Worm (Caenorhabditis elegans) whole organism, L3 larva: ENCODE data around the gene F53F8.3.

Experiments used
- R02D3.7 ChIP-seq: fragments of 150-350 bp; optimal IDR thresholded peaks from 2 replicates; lab custom pipeline; 2014; ENCODE audit warnings: missing biosample characterization, missing genetic modification characterization
- ZK546.5 ChIP-seq: sonication (generic microtip); optimal IDR thresholded peaks from 2 replicates; lab custom pipeline; 2017; ENCODE audit warnings: missing biosample characterization, missing genetic modification characterization
- aly-2 ChIP-seq: fragments of 150-350 bp; optimal IDR thresholded peaks from 2 replicates; lab custom pipeline; 2014; ENCODE audit warnings: missing biosample characterization, missing genetic modification characterization
- ama-1 ChIP-seq: fragments of 150-350 bp; optimal IDR thresholded peaks from 2 replicates; lab custom pipeline; 2018
- ceh-16 ChIP-seq: sonication (generic microtip); optimal IDR thresholded peaks from 2 replicates; lab custom pipeline; 2017; ENCODE audit warnings: missing biosample characterization, missing genetic modification characterization
- ceh-28 ChIP-seq: fragments of 150-350 bp; optimal IDR thresholded peaks from 2 replicates; lab custom pipeline; 2014; ENCODE audit warnings: missing biosample characterization, missing genetic modification reagents, missing genetic modification characterization
- daf-12 ChIP-seq: fragments of 150-350 bp; optimal IDR thresholded peaks from 2 replicates; lab custom pipeline; 2014; ENCODE audit warnings: missing biosample characterization, missing genetic modification reagents, missing genetic modification characterization
- egl-27 ChIP-seq: sonication (generic microtip); optimal IDR thresholded peaks from 4 replicates; lab custom pipeline; 2017; ENCODE audit warnings: missing biosample characterization, missing genetic modification reagents, missing genetic modification characterization
- egl-5 ChIP-seq: fragments of 150-350 bp; optimal IDR thresholded peaks from 2 replicates; lab custom pipeline; 2017; ENCODE audit warnings: missing biosample characterization, missing genetic modification reagents, missing genetic modification characterization, inconsistent platforms
- elt-1 ChIP-seq: fragments of 150-350 bp; optimal IDR thresholded peaks from 2 replicates; lab custom pipeline; 2014; ENCODE audit warnings: missing biosample characterization, missing genetic modification characterization
- elt-2 ChIP-seq: sonication (generic microtip); optimal IDR thresholded peaks from 2 replicates; lab custom pipeline; 2016; ENCODE audit warnings: missing genetic modification reagents, mild to moderate bottlenecking, missing genetic modification characterization, missing compliant biosample characterization
- elt-3 ChIP-seq, 3 experiments: fragments of 150-350 bp in 1 of 3; sonication (generic microtip) in 2 of 3; optimal IDR thresholded peaks; 2 replicates in 2 of 3; 4 replicates in 1 of 3; lab custom pipeline; 2014 to 2017; ENCODE audit warnings: missing biosample characterization in 3 of 3, missing genetic modification characterization in 3 of 3
- eor-1 ChIP-seq, 2 experiments: fragments of 150-350 bp; optimal IDR thresholded peaks; 2 replicates each; lab custom pipeline; 2014 to 2018; ENCODE audit warnings: missing biosample characterization in 2 of 2, missing genetic modification characterization in 2 of 2
- fkh-10 ChIP-seq: sonication (generic microtip); optimal IDR thresholded peaks from 2 replicates; lab custom pipeline; 2017; ENCODE audit warnings: missing biosample characterization, missing genetic modification reagents, missing genetic modification characterization
- fkh-2 ChIP-seq: fragments of 150-350 bp; optimal IDR thresholded peaks from 2 replicates; lab custom pipeline; 2014; ENCODE audit warnings: missing biosample characterization, missing genetic modification reagents, missing genetic modification characterization
- fos-1 ChIP-seq: fragments of 150-350 bp; optimal IDR thresholded peaks from 2 replicates; lab custom pipeline; 2014; ENCODE audit warnings: missing biosample characterization, missing genetic modification characterization
- jun-1 ChIP-seq: fragments of 150-350 bp; optimal IDR thresholded peaks from 2 replicates; lab custom pipeline; 2014; ENCODE audit warnings: missing biosample characterization, missing genetic modification reagents, missing genetic modification characterization
- lin-15B ChIP-seq: fragments of 150-350 bp; optimal IDR thresholded peaks from 2 replicates; lab custom pipeline; 2014; ENCODE audit warnings: missing biosample characterization, missing genetic modification characterization
- lsy-12 ChIP-seq: sonication (generic microtip); optimal IDR thresholded peaks from 2 replicates; lab custom pipeline; 2016; ENCODE audit warnings: mild to moderate bottlenecking, missing genetic modification characterization, missing compliant biosample characterization
- mdl-1 ChIP-seq: fragments of 150-350 bp; optimal IDR thresholded peaks from 2 replicates; lab custom pipeline; 2014; ENCODE audit warnings: missing biosample characterization, missing genetic modification characterization
- mml-1 ChIP-seq: fragments of 150-350 bp; sonication (generic microtip); optimal IDR thresholded peaks from 3 replicates; lab custom pipeline; 2014; ENCODE audit warnings: missing biosample characterization, missing genetic modification characterization
- nfya-1 ChIP-seq: sonication (generic microtip); optimal IDR thresholded peaks from 2 replicates; lab custom pipeline; 2017; ENCODE audit warnings: missing genetic modification characterization, mild to moderate bottlenecking, missing compliant biosample characterization, antibody characterized with exemption, moderate library complexity; ENCODE audit not compliant: insufficient read depth
- nhr-11 ChIP-seq: fragments of 150-350 bp; optimal IDR thresholded peaks from 2 replicates; lab custom pipeline; 2014; ENCODE audit warnings: missing biosample characterization, missing genetic modification characterization
- nhr-12 ChIP-seq: fragments of 150-350 bp; optimal IDR thresholded peaks from 2 replicates; lab custom pipeline; 2014; ENCODE audit warnings: missing biosample characterization, missing genetic modification characterization
- nhr-23 ChIP-seq: fragments of 150-350 bp; optimal IDR thresholded peaks from 2 replicates; lab custom pipeline; 2014; ENCODE audit warnings: missing biosample characterization, missing genetic modification reagents, missing genetic modification characterization
- nhr-237 ChIP-seq: fragments of 150-350 bp; optimal IDR thresholded peaks from 2 replicates; lab custom pipeline; 2014; ENCODE audit warnings: missing biosample characterization, missing genetic modification characterization
- nhr-25 ChIP-seq: sonication (generic microtip); optimal IDR thresholded peaks from 2 replicates; lab custom pipeline; 2017; ENCODE audit warnings: missing biosample characterization, missing genetic modification characterization
- nhr-67 ChIP-seq: fragments of 150-350 bp; optimal IDR thresholded peaks from 2 replicates; lab custom pipeline; 2014; ENCODE audit warnings: missing biosample characterization, missing genetic modification characterization
- pha-4 ChIP-seq: fragments of 150-350 bp; optimal IDR thresholded peaks from 2 replicates; lab custom pipeline; 2014; ENCODE audit warnings: missing biosample characterization, missing genetic modification reagents, missing genetic modification characterization
- pqm-1 ChIP-seq: fragments of 150-350 bp; optimal IDR thresholded peaks from 2 replicates; lab custom pipeline; 2017; ENCODE audit warnings: missing biosample characterization, missing genetic modification characterization, inconsistent platforms
- sea-2 ChIP-seq: fragments of 150-350 bp; sonication (generic microtip); optimal IDR thresholded peaks from 4 replicates; lab custom pipeline; 2014; ENCODE audit warnings: missing biosample characterization, missing genetic modification reagents, missing genetic modification characterization
- skn-1 ChIP-seq: fragments of 150-350 bp; optimal IDR thresholded peaks from 2 replicates; lab custom pipeline; 2014; ENCODE audit warnings: missing biosample characterization, missing genetic modification characterization
- snpc-4 ChIP-seq: fragments of 150-350 bp; optimal IDR thresholded peaks from 2 replicates; lab custom pipeline; 2014; ENCODE audit warnings: missing biosample characterization, missing genetic modification characterization
- unc-39 ChIP-seq: sonication (generic microtip); optimal IDR thresholded peaks from 4 replicates; lab custom pipeline; 2017; ENCODE audit warnings: missing biosample characterization, missing genetic modification characterization
- unc-62 ChIP-seq: fragments of 150-350 bp; sonication (generic microtip); optimal IDR thresholded peaks from 4 replicates; lab custom pipeline; 2014; ENCODE audit warnings: missing biosample characterization, missing genetic modification reagents, missing genetic modification characterization
- ztf-4 ChIP-seq: fragments of 150-350 bp; optimal IDR thresholded peaks from 2 replicates; lab custom pipeline; 2014; ENCODE audit warnings: missing biosample characterization, missing genetic modification characterization

Gene F53F8.3

DNA sequence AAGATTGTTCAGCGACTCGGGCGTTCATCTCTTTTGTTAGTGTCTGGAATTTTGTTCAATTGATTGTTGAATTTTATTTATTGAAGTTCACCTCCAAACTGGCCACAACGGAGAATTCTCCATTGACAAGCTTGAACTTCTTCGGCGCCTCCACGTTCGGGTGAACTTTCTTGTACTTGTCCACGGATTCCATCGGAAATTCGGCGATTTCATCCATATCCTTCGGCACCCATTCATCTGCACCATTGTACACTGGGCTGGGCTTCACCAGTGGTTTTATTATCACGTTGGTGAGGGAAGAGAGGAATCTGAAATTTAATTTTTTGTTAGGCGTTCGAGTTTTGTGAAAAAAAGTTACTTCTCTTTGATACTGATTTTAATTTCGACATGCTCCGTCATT lies 38.1 kb upstream of the F53F8.3 start:
- TF ChIP-seq mdl-1 (tag; lab: Kevin White, UChicago) (no peak), fkh-10 (GFP tag; lab: Kevin White, UChicago) (no peak), nhr-11 (no peak), ztf-4 (tag; lab: Kevin White, UChicago) (no peak)

DNA sequence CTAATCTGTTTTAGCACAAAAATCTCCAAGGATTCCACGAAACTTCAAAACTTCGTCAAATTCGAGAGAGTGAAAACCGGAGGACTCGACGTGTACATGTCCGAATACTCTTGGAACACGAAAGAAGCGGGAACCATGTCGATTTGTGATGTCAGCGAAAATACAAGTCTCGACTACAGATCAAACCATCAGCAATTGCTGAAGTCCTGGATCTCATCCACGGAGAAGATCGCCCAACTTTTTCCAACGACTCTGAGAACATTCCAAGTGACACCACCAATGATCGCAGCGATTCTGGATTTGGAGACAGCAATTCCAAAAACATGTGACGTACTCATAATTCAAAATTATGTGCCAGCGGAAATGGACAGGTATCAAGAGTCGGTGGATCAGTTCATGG lies 33.1 kb upstream of the F53F8.3 start:
- TF ChIP-seq nhr-12 (tag; lab: Kevin White, UChicago) (no peak), daf-12 (tag; lab: Kevin White, UChicago) (no peak), fkh-10 (GFP tag; lab: Kevin White, UChicago) (no peak), egl-5 (tag; lab: Kevin White, UChicago) (no peak), elt-2 (no peak)
- TF ChIP-seq, all 47 proteins: peak for 0

DNA sequence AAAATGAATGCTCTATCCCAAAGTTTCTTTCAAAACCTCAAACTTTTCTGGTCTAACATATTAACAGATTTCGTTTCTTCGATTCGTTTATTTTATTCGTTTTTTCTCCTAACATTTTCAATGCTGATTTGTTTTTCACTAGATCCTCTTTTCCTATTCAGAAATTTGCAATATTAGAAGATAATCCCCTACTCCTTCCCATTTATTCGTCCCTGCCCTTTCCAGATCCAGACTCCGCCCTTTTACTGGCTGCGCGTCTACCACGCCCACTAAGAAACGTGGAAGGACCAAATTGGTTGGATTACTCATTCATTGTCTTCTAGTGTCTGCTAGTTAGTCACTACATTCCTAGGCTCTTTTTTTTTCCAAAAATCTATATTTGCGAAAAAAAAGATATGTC lies 32.6 kb upstream of the F53F8.3 start, which contains the start of gene Y44A6C.2:
Gene Y44A6C.2, plus strand, starts transcription at position 301 of the 400 bp plus-strand sequence.
- no peak for TF ChIP-seq egl-27

DNA sequence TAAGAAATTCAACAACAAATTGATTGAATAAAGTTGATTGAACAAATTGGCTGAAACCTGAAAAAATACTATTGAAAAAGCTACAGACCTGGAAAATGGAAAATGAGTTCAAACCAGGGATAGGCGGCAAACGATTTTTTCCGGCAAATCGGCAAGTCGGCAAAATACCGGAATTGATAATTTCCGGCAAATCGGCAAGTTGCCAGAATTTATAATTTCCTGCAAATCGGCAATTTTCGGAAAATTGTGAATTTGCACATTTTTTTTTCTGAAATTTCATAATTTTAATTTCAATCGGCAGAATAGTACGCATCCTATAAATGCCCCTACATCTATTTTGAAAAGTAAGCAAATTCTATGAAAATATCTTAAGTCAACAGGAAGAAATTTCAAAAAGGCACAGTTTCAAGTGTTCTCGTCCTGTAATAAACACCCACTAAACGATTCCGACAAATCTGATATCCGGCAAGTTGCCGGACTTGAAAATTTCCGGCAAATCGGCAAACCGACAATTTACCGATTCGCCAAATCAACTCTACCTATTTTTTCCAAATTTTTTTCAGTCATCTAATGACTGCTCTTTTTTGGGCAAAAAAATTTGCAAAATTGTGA lies 27.6 kb upstream of the F53F8.3 start:
- TF ChIP-seq pha-4 (peak; percentile 7), unc-62 (GFP tag; lab: Kevin White, UChicago) (no peak), skn-1 (tag; lab: Kevin White, UChicago) (no peak), ztf-4 (tag; lab: Kevin White, UChicago) (no peak), sea-2 (GFP tag; lab: Kevin White, UChicago) (no peak), aly-2 (tag; lab: Kevin White, UChicago) (no peak), ama-1 (lab: Kevin White, UChicago) (peak; percentile 88), ceh-16 (no peak), fkh-10 (GFP tag; lab: Kevin White, UChicago) (no peak)
- TF ChIP-seq, all 47 proteins: peak for 2

DNA sequence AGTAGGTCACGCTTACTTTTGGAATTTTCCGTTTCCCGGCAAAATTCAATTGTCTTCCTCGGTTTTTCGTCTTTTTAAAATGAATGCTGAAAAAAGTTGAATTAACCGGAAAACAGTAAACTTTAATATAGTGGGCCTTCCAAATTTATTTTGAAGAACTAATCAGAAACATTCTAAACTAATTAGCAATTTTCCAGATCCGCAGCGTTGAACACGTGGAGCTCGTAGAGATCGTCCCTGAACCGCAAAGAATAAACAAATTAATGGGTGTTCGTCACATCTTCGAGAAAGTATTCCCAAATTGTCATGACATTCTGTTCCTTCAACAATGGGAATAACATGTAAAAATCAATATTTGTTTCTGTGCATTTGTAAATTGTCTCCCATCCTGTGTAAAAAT lies 26.9 kb upstream of the F53F8.3 start:
- TF ChIP-seq lin-15B (tag; lab: Kevin White, UChicago): no peak
- no peak for TF ChIP-seq ama-1 (lab: Kevin White, UChicago)
- no peak for TF ChIP-seq pqm-1 (tag; lab: Kevin White, UChicago)
- no peak for TF ChIP-seq nhr-23 (tag; lab: Kevin White, UChicago)
- no peak for TF ChIP-seq fkh-2 (tag; lab: Kevin White, UChicago)
- no peak for TF ChIP-seq R02D3.7 (tag; lab: Kevin White, UChicago)
- no peak for TF ChIP-seq aly-2 (tag; lab: Kevin White, UChicago)
- no peak for TF ChIP-seq nfya-1
- no peak for TF ChIP-seq egl-5 (tag; lab: Kevin White, UChicago)
- TF ChIP-seq nhr-237 (tag; lab: Kevin White, UChicago): no peak
- TF ChIP-seq nhr-12 (tag; lab: Kevin White, UChicago): no peak
- TF ChIP-seq unc-39: no peak

DNA sequence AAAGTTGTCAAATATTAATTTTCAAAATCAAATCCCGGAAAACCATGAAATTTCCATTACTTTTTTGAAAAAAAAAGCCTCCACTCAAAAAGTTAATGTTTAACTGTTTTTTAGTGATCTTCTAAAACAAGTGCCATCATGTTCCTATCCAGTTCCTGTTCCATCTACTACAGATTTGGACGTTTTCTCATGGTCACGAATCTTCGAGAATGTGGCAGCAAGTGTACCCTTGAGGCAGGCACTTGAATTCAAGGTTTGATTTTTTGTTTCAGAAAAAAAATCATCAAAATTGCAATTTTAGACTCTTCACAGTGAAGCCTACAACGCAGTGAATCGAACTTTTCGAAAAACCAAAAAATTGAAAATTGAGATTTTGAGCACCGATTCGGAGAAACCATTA lies 25.2 kb upstream of the F53F8.3 start:
- TF ChIP-seq ama-1 (lab: Kevin White, UChicago) (peak; percentile 72), ZK546.5 (no peak)

DNA sequence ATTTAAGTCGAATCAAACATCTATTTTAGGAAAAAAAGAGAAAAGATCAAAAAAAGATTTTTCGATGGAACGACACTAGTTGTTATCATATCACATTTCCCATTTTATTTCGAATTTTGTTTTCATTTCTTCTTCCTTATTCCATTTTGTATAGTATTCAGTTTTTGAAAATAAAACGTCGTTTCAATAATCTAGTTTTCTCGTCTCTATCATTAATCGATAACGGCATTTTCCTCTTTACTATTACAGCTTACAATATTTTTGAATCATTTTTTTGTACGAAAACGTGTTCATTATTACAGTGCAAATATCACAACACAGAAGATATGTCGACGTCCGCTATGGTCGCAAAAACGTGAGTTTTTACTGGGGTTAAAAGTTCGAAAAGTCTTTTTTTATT lies 24.3 kb upstream of the F53F8.3 start, which contains the start of gene Y44A6C.1:
Gene Y44A6C.1, plus strand, starts transcription at position 301 of the 400 bp plus-strand sequence.
- TF ChIP-seq ztf-4 (tag; lab: Kevin White, UChicago): peak; percentile 31
- TF ChIP-seq pha-4: peak; percentile 1
- TF ChIP-seq nfya-1: no peak

DNA sequence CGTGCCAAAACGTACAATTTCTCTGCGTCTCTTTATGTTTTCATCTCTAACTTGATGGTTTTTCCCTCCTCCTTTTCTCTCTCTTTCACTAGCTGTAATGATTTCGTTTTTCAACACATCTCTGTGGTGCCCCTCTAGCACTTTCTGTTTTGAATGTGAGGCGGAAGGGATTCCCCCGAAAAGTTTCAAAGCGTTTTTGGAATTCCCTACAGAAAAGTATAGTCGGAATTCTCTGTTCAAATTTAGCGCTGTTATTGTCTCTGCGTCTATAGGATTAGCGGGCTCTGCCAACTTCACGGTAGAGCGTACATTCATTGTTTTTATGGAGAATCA lies 23.6 kb upstream of the F53F8.3 start:
- TF ChIP-seq unc-62 (GFP tag; lab: Kevin White, UChicago) (peak; percentile 22), nhr-25 (tag; lab: Kevin White, UChicago) (no peak), nhr-11 (peak; percentile 36), elt-1 (no peak), elt-3 (tag; optimal IDR thresholded peaks at IDR 0.05; lab: Kevin White, UChicago) (no peak), sea-2 (GFP tag; lab: Kevin White, UChicago) (no peak), eor-1 (tag; optimal IDR thresholded peaks at IDR 0.05; lab: Kevin White, UChicago) (no peak), mml-1 (tag; lab: Kevin White, UChicago) (no peak), nhr-23 (tag; lab: Kevin White, UChicago) (no peak), jun-1 (tag; lab: Kevin White, UChicago) (no peak), fos-1 (no peak), snpc-4 (peak; percentile 14), nfya-1 (peak; percentile 49), ama-1 (lab: Kevin White, UChicago) (peak; percentile 83), aly-2 (tag; lab: Kevin White, UChicago) (no peak), nhr-67 (no peak), elt-2 (no peak), ceh-28 (tag; lab: Kevin White, UChicago) (no peak), pha-4 (peak; percentile 15), unc-39 (no peak), lsy-12 (no peak), fkh-2 (tag; lab: Kevin White, UChicago) (no peak), pqm-1 (tag; lab: Kevin White, UChicago) (no peak), nhr-237 (tag; lab: Kevin White, UChicago) (no peak), egl-5 (tag; lab: Kevin White, UChicago) (peak; percentile 43), ztf-4 (tag; lab: Kevin White, UChicago) (no peak)
